Fruit fly (Drosophila melanogaster) S2 (cell line): ENCODE measurements around the gene CG33293.

Experiments used
- CG8478 ChIP-seq: fragments of >200 bp; optimal IDR thresholded peaks from 2 replicates; lab custom pipeline; 2018
- CTCF ChIP-seq, 2 experiments: fragments of >200 bp; optimal IDR thresholded peaks; 2 replicates each; lab custom pipeline; 2018

DNA sequence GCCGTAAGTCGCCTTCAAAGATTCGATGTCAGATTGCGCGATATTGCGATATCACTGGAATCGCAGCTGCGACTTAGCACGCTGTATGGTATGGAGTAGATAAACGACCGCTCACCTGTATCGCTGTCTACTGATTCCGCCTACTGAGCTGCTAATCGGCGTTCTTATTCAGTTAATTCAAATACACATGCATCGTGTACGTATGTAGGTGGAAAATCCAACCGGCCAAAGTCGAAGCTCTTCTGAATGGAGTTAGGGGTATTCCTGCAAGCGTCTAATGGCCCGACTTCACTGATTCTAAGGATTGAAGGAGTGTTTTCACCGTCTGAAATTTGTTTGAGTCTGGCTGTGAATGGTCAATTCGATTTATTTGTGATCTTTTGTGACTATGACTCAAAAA, 17.4 kb downstream of the CG33293 start, which contains the start of gene CG2604:
- TF ChIP-seq CTCF (optimal IDR thresholded peaks at IDR 0.05; lab: Kevin White, UChicago) (no peak), CG8478 (lab: Kevin White, UChicago) (no peak)
